Worm (Caenorhabditis elegans): ENCODE measurements around the gene Y55D5A.1.

Y55D5A.1 gene

DNA sequence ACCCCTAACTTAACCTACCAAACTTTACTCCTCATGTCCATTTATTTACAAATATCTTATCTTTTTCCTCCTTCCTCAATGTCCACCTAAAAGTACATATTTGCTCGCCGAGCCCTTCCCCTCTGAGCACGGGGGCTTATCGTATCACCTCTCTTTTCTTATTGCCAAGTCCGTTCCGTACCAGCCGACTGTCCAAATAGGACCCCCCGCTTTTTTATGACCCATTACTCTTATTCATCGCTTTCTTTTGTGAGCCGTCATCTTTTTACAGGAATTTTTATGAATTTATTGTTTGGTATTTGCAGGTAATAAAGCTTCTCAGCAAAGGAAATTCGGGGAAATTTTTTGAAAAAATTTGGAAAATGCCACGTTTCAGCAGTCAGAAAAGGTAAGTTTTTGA is at the start of gene Y55D5A.1:
Gene Y55D5A.1, plus strand, starts transcription at position 301 of the 400 bp plus-strand sequence.
- TF ChIP-seq blmp-1 (tag; optimal IDR thresholded peaks at IDR 0.05; ENCODE audit: insufficient read depth) (no peak), R02D3.7 (tag; optimal IDR thresholded peaks at IDR 0.05) (no peak), egl-27 (tag; optimal IDR thresholded peaks at IDR 0.05) (no peak), ztf-11 (tag; optimal IDR thresholded peaks at IDR 0.05) (no peak), ceh-16 (tag; optimal IDR thresholded peaks at IDR 0.05) (no peak), mbf-1 (tag; optimal IDR thresholded peaks at IDR 0.05) (no peak), Y55F3AM.14 (GFP tag; optimal IDR thresholded peaks at IDR 0.05) (no peak)

DNA sequence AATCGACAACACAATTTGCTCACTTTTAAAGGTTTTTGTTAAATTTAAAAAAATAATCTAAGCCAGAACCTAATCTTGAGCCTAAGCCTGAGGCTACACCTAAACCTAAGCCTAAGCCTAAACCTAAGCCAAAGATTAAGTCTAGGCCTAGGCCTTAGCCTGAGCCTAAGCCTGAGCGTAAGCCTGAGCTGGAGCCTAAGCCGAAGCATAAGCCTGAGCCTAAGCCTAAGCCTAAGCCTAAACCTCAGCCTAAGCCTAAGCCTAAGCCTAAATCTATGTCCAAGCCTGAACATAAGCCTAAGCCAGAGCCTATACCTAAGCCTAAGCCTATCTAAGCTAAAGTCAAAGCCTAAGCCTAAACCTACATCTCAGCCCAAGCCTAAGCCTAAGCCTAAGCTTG is 44.4 kb upstream of the Y55D5A.1 start:
- no peak for TF ChIP-seq nhr-25 (tag; optimal IDR thresholded peaks at IDR 0.05)
- no peak for TF ChIP-seq mbf-1 (tag; optimal IDR thresholded peaks at IDR 0.05)
- TF ChIP-seq egl-27 (tag; optimal IDR thresholded peaks at IDR 0.05) = no peak
- TF ChIP-seq Y55F3AM.14 (GFP tag; optimal IDR thresholded peaks at IDR 0.05) = no peak
- no peak for TF ChIP-seq nhr-6 (tag; optimal IDR thresholded peaks at IDR 0.05)

DNA sequence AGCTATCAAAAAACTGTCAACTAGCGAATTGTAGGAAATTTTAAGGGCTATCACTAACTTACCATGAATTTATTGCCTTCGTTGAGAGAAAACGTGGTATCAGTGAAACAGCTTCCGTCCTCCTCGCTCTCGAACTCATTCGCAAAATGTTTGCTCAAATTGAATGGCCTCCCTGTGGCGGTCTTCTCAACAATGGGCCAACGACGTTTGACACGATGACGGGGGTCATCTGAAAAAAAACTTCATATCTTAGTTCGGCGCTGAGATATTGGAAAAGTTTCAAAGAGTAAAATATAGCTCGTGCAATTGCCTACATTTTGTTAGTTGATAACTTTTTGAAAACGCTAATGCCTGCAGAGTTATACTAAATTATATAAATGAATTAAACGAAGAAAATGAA is 40.6 kb upstream of the Y55D5A.1 start:
- TF ChIP-seq sma-9 (GFP tag; optimal IDR thresholded peaks at IDR 0.05) (no peak), sma-9 (tag; optimal IDR thresholded peaks at IDR 0.05) (no peak), sma-3 (GFP tag; optimal IDR thresholded peaks at IDR 0.05) (no peak), nhr-12 (tag; optimal IDR thresholded peaks at IDR 0.05) (no peak), gmeb-1 (tag; optimal IDR thresholded peaks at IDR 0.05) (no peak), nhr-129 (tag; optimal IDR thresholded peaks at IDR 0.05) (no peak), nhr-237 (tag; optimal IDR thresholded peaks at IDR 0.05) (no peak), unc-39 (tag; optimal IDR thresholded peaks at IDR 0.05) (no peak), nhr-77 (tag; optimal IDR thresholded peaks at IDR 0.05) (no peak), sem-4 (tag; optimal IDR thresholded peaks at IDR 0.05) (no peak)

DNA sequence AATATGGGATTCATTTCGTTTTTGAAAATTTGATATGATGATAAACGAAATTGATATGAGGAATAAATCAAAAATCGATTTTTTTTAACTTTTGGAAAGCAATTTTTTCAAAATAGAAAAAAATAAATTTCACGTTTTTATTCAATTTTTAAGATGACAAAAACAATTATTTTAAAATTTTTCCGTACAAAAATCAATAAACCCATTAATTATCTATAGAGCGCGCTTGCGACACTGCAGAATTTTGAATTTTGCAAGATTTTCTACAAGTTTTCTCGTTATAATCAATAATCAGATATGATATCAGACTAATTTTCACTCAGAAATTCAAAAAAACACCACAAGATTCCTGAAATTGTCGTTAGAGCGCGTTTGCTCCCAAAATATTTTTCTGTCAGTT is 38.2 kb upstream of the Y55D5A.1 start, which contains the start of gene R10F2.6:
Gene R10F2.6, minus strand, starts transcription at position 101 of the 400 bp plus-strand sequence.
- TF ChIP-seq sma-9 (GFP tag; optimal IDR thresholded peaks at IDR 0.05) (no peak), sma-9 (tag; optimal IDR thresholded peaks at IDR 0.05) (no peak), ztf-11 (tag; optimal IDR thresholded peaks at IDR 0.05) (no peak), lin-39 (tag; optimal IDR thresholded peaks at IDR 0.05) (no peak), ceh-16 (tag; optimal IDR thresholded peaks at IDR 0.05) (no peak), nhr-21 (tag; optimal IDR thresholded peaks at IDR 0.05) (no peak), Y55F3AM.14 (GFP tag; optimal IDR thresholded peaks at IDR 0.05) (no peak), unc-39 (tag; optimal IDR thresholded peaks at IDR 0.05) (no peak), ztf-1 (GFP tag; conservative IDR thresholded peaks at IDR 0.05) (no peak), nhr-237 (tag; optimal IDR thresholded peaks at IDR 0.05) (no peak), fos-1 (tag; optimal IDR thresholded peaks at IDR 0.05) (no peak), skn-1 (tag; optimal IDR thresholded peaks at IDR 0.05) (no peak), sem-4 (tag; optimal IDR thresholded peaks at IDR 0.05) (no peak), peb-1 (tag; optimal IDR thresholded peaks at IDR 0.05) (no peak), nhr-129 (tag; optimal IDR thresholded peaks at IDR 0.05) (no peak)

DNA sequence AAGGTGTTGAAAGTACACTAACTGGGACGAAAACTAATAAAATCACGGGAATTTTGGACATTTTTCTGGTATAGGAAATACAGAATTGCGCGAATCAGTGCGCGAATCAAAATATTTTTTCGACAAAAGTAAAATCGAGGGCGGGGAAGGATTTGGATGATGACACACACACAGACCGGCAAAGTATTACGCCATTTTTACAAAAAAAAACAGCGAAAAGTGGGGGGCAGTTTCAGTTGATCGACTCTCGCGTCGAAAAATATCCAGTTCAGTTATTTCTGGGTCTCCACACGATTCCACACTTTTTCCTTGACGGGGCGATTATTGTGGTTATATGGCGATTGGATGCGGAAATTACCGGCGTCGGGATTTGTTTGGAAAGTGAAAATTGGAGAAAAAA is 36.1 kb upstream of the Y55D5A.1 start, which contains the start of gene H05C05.4:
Gene H05C05.4, minus strand, starts transcription at position 101 of the 400 bp plus-strand sequence.
- TF ChIP-seq elt-1 (tag; optimal IDR thresholded peaks at IDR 0.05) (no peak), nhr-237 (tag; optimal IDR thresholded peaks at IDR 0.05) (no peak), unc-62 (GFP tag; optimal IDR thresholded peaks at IDR 0.05) (no peak), ZK546.5 (tag; optimal IDR thresholded peaks at IDR 0.05) (no peak), skn-1 (tag; optimal IDR thresholded peaks at IDR 0.05) (no peak), nhr-6 (tag; optimal IDR thresholded peaks at IDR 0.05) (no peak), blmp-1 (tag; optimal IDR thresholded peaks at IDR 0.05; ENCODE audit: insufficient read depth) (no peak), nhr-23 (tag; optimal IDR thresholded peaks at IDR 0.05) (no peak), ztf-11 (tag; optimal IDR thresholded peaks at IDR 0.05) (no peak), aly-2 (tag; optimal IDR thresholded peaks at IDR 0.05) (no peak), lin-13 (GFP tag; optimal IDR thresholded peaks at IDR 0.05) (no peak), nhr-12 (tag; optimal IDR thresholded peaks at IDR 0.05) (no peak), gmeb-1 (tag; optimal IDR thresholded peaks at IDR 0.05) (no peak), ama-1 (optimal IDR thresholded peaks at IDR 0.05) (no peak)

DNA sequence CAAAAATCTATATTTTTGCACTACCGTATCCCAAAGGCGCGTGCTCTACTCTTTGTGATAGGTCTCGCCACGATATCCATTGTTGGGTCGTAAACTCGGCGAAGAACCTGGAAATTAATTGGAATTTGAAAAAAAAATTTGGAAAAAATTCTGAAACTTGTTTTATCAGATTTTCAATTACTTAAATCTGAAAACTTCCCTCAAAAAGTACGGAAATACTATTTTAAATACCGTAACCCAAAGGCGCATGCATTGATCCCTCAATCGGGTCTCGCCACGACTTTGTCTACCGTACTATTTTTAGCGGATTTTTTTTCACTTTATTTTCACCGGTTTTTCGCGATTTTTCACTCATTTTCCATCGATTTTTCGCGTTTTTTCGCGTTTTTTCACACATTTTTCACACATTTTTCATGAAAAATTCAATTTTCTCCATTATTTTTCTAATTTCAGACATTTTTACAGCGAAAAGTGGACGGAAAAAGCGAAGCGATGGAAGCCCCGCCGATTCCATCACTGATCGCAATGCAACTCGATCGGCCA is 35.5 kb upstream of the Y55D5A.1 start, which contains the start of gene H05C05.1:
Gene H05C05.1, plus strand, starts transcription at position 493 of the 543 bp plus-strand sequence.
- no peak for TF ChIP-seq nhr-11 (tag; optimal IDR thresholded peaks at IDR 0.05)
- TF ChIP-seq snpc-4 (tag; optimal IDR thresholded peaks at IDR 0.05) = no peak
- no peak for TF ChIP-seq unc-62 (GFP tag; optimal IDR thresholded peaks at IDR 0.05)
- TF ChIP-seq ceh-16 (tag; optimal IDR thresholded peaks at IDR 0.05) = no peak
- no peak for TF ChIP-seq ceh-82 (tag; optimal IDR thresholded peaks at IDR 0.05)
